Worm (Caenorhabditis elegans): ENCODE data around the gene F16F9.1.

Gene F16F9.1

ce11 chrX:8419252-8419651, 27.0 kb upstream of the F16F9.1 start (continued):
- TF ChIP-seq tag-97 (GFP tag; IDR thresholded peaks at IDR 0.05) (no peak), vab-7 (GFP tag; IDR thresholded peaks at IDR 0.05) (peak; percentile 47; the same call in 1 of the 2 replicates), nhr-28 (tag; optimal IDR thresholded peaks at IDR 0.05) (no peak), F26F4.8 (GFP tag; conservative IDR thresholded peaks at IDR 0.05) (peak; percentile 62; the same call in 1 of the 2 replicates), ZK546.5 (tag; optimal IDR thresholded peaks at IDR 0.05) (no peak), unc-39 (tag; optimal IDR thresholded peaks at IDR 0.05) (no peak), hlh-30 (tag; optimal IDR thresholded peaks at IDR 0.05; ENCODE audit: insufficient read depth) (no peak), unc-130 (GFP tag; optimal IDR thresholded peaks at IDR 0.05) (no peak), zag-1 (tag; optimal IDR thresholded peaks at IDR 0.05) (no peak), T20F7.1 (GFP tag; optimal IDR thresholded peaks at IDR 0.05) (peak; percentile 3), ceh-44 (GFP tag; IDR thresholded peaks at IDR 0.05) (no peak), R02D3.7 (tag; optimal IDR thresholded peaks at IDR 0.05) (no peak), cey-2 (tag; optimal IDR thresholded peaks at IDR 0.05; ENCODE audit: borderline replicate concordance, insufficient read depth) (no peak), nhr-41 (GFP tag; IDR thresholded peaks at IDR 0.05) (no peak), dmd-6 (GFP tag; IDR thresholded peaks at IDR 0.05) (no peak), nhr-77 (tag; optimal IDR thresholded peaks at IDR 0.05) (no peak), nhr-6 (tag; optimal IDR thresholded peaks at IDR 0.05) (peak; percentile 18), nhr-25 (tag; optimal IDR thresholded peaks at IDR 0.05; ENCODE audit: borderline replicate concordance, insufficient read depth) (no peak), rbr-2 (tag; optimal IDR thresholded peaks at IDR 0.05) (no peak), madf-5 (GFP tag; IDR thresholded peaks at IDR 0.05) (no peak), Y48G9A.11 (GFP tag; IDR thresholded peaks at IDR 0.05) (no peak), ceh-28 (tag; optimal IDR thresholded peaks at IDR 0.05) (no peak), pha-4 (GFP tag; IDR thresholded peaks at IDR 0.05) (peak; percentile 63), pha-4 (tag; optimal IDR thresholded peaks at IDR 0.05) (no peak), attf-4 (tag; optimal IDR thresholded peaks at IDR 0.05) (no peak), Y5F2A.4 (GFP tag; optimal IDR thresholded peaks at IDR 0.05) (no peak), daf-8 (GFP tag; IDR thresholded peaks at IDR 0.05) (no peak), arid-1 (GFP tag; conservative IDR thresholded peaks at IDR 0.05) (0 out of 2 replicates have a peak, but pooled peaks have one; percentile 39), madf-9 (GFP tag; conservative IDR thresholded peaks at IDR 0.05) (no peak), F10B5.3 (tag; optimal IDR thresholded peaks at IDR 0.05) (no peak), F44E2.7 (GFP tag; IDR thresholded peaks at IDR 0.05) (no peak), saeg-2 (GFP tag; IDR thresholded peaks at IDR 0.05) (no peak), egl-43 (GFP tag; IDR thresholded peaks at IDR 0.05) (peak; percentile 77), mxl-3 (GFP tag; optimal IDR thresholded peaks at IDR 0.05) (no peak), nhr-10 (tag; optimal IDR thresholded peaks at IDR 0.05) (no peak), ceh-82 (tag; optimal IDR thresholded peaks at IDR 0.05) (no peak), dmd-9 (GFP tag; IDR thresholded peaks at IDR 0.05) (no peak), lin-15B (tag; optimal IDR thresholded peaks at IDR 0.05) (no peak), nhr-237 (tag; optimal IDR thresholded peaks at IDR 0.05) (no peak), dpl-1 (GFP tag; optimal IDR thresholded peaks at IDR 0.05) (no peak), lin-39 (tag; optimal IDR thresholded peaks at IDR 0.05) (no peak), F49E8.2 (tag; optimal IDR thresholded peaks at IDR 0.05; ENCODE audit: borderline replicate concordance) (no peak), spr-1 (tag; optimal IDR thresholded peaks at IDR 0.05) (no peak), ztf-11 (tag; optimal IDR thresholded peaks at IDR 0.05) (no peak), mep-1 (tag; optimal IDR thresholded peaks at IDR 0.05) (peak; percentile 19), hif-1 (tag; optimal IDR thresholded peaks at IDR 0.05) (no peak), snpc-1.2 (GFP tag; IDR thresholded peaks at IDR 0.05) (peak; percentile 76), zip-11 (GFP tag; IDR thresholded peaks at IDR 0.05) (no peak), tra-1 (GFP tag; IDR thresholded peaks at IDR 0.05) (peak; percentile 40; the same call in 1 of the 2 replicates), ztf-7 (tag; optimal IDR thresholded peaks at IDR 0.05) (no peak), ceh-20 (GFP tag; IDR thresholded peaks at IDR 0.05) (no peak)
